Worm (Caenorhabditis elegans): ENCODE results near the gene idpp-1.

- TF ChIP-seq egl-27 (tag; optimal IDR thresholded peaks at IDR 0.05): no peak
- TF ChIP-seq lsy-2 (tag; optimal IDR thresholded peaks at IDR 0.05): no peak
- no peak for TF ChIP-seq nhr-11 (tag; optimal IDR thresholded peaks at IDR 0.05)
- no peak for TF ChIP-seq nhr-12 (tag; optimal IDR thresholded peaks at IDR 0.05)
These were observed 11.8 kb downstream of the idpp-1 start, which contains the start of gene pat-12 for ce11 chrIII:752326-752725.

All from whole organism, L2 larva.